Fruit fly (Drosophila melanogaster): Measurements from ENCODE around the gene CG14346.

The CG14346 gene

dm6 chr2L:1361771-1362632 lies 5.8 kb upstream of the CG14346 start, which contains the start of gene NLaz:
NLaz (minus strand) TSS chr2L:1361821.
- peak in 1 of 2 experiments; percentile 66 for TF ChIP-seq foxo (GFP tag; optimal IDR thresholded peaks at IDR 0.05)
- no peak for TF ChIP-seq Rel (GFP tag; optimal IDR thresholded peaks at IDR 0.05)
- no peak for TF ChIP-seq Rel (tag; optimal IDR thresholded peaks at IDR 0.05)
- peak; percentile 32 for TF ChIP-seq OdsH (GFP tag; optimal IDR thresholded peaks at IDR 0.05)
- TF ChIP-seq Hnf4 (GFP tag; optimal IDR thresholded peaks at IDR 0.05), result peak; percentile 0
- TF ChIP-seq Vsx2 (GFP tag; optimal IDR thresholded peaks at IDR 0.05; ENCODE audit: partially characterized antibody), result no peak
- TF ChIP-seq jim (GFP tag; optimal IDR thresholded peaks at IDR 0.05), result peak; percentile 6
- TF ChIP-seq ey (GFP tag; optimal IDR thresholded peaks at IDR 0.05), result peak; percentile 25
- no peak for TF ChIP-seq dl (GFP tag; optimal IDR thresholded peaks at IDR 0.05; ENCODE audit: insufficient read depth in 1 of 2, partially characterized antibody in 2 of 2)
- TF ChIP-seq rgr (GFP tag; optimal IDR thresholded peaks at IDR 0.05), result peak; percentile 67
- TF ChIP-seq Hr83 (GFP tag; optimal IDR thresholded peaks at IDR 0.05; ENCODE audit: poor library complexity, severe bottlenecking), result peak; percentile 84
- TF ChIP-seq Dfd (GFP tag; optimal IDR thresholded peaks at IDR 0.05), result no peak
- TF ChIP-seq Sp1 (GFP tag; optimal IDR thresholded peaks at IDR 0.05), result no peak
- TF ChIP-seq HLH106 (tag; optimal IDR thresholded peaks at IDR 0.05), result peak; percentile 6
- no peak for TF ChIP-seq fru (GFP tag; optimal IDR thresholded peaks at IDR 0.05)
- peak; percentile 34 for TF ChIP-seq h (GFP tag; optimal IDR thresholded peaks at IDR 0.05)
- no peak for TF ChIP-seq lola (GFP tag; optimal IDR thresholded peaks at IDR 0.05)
- TF ChIP-seq woc (GFP tag; optimal IDR thresholded peaks at IDR 0.05), result no peak
- no peak for TF ChIP-seq usp (GFP tag; optimal IDR thresholded peaks at IDR 0.05)
- no peak for TF ChIP-seq Myc (optimal IDR thresholded peaks at IDR 0.05)
- TF ChIP-seq GATAd (GFP tag; optimal IDR thresholded peaks at IDR 0.05), result no peak
- peak; percentile 11 for TF ChIP-seq sv (GFP tag; optimal IDR thresholded peaks at IDR 0.05)
- no peak for TF ChIP-seq Abd-B (GFP tag; optimal IDR thresholded peaks at IDR 0.05)
- TF ChIP-seq brk (GFP tag; optimal IDR thresholded peaks at IDR 0.05), result no peak
- no peak for TF ChIP-seq Dif (GFP tag; optimal IDR thresholded peaks at IDR 0.05; ENCODE audit: partially characterized antibody)
- TF ChIP-seq pan (optimal IDR thresholded peaks at IDR 0.05), result no peak
- TF ChIP-seq sage (GFP tag; optimal IDR thresholded peaks at IDR 0.05), result no peak
- TF ChIP-seq N (GFP tag; optimal IDR thresholded peaks at IDR 0.05), result no peak
- TF ChIP-seq psq (GFP tag; optimal IDR thresholded peaks at IDR 0.05), result no peak
- TF ChIP-seq Mio (GFP tag; optimal IDR thresholded peaks at IDR 0.05), result no peak
- no peak for TF ChIP-seq Hr78 (GFP tag; optimal IDR thresholded peaks at IDR 0.05)

dm6 chr2L:1365037-1365436 lies 2.8 kb upstream of the CG14346 start:
- TF ChIP-seq Dfd (GFP tag; optimal IDR thresholded peaks at IDR 0.05) (peak; percentile 88), Abd-B (GFP tag; optimal IDR thresholded peaks at IDR 0.05) (no peak), Sp1 (GFP tag; optimal IDR thresholded peaks at IDR 0.05) (no peak), Vsx2 (GFP tag; optimal IDR thresholded peaks at IDR 0.05; ENCODE audit: partially characterized antibody) (no peak), Hr78 (GFP tag; optimal IDR thresholded peaks at IDR 0.05) (no peak), Dif (GFP tag; optimal IDR thresholded peaks at IDR 0.05; ENCODE audit: partially characterized antibody) (no peak), fru (GFP tag; optimal IDR thresholded peaks at IDR 0.05) (no peak), pan (optimal IDR thresholded peaks at IDR 0.05) (no peak)

- TF ChIP-seq foxo (GFP tag; optimal IDR thresholded peaks at IDR 0.05) (peak in 1 of 2 experiments; percentile 4), OdsH (GFP tag; optimal IDR thresholded peaks at IDR 0.05) (no peak)
Observed at dm6 chr2L:1377635-1378034, 9.8 kb downstream of the CG14346 start.

dm6 chr2L:1386512-1386911 lies 18.7 kb downstream of the CG14346 start:
- TF ChIP-seq rgr (GFP tag; optimal IDR thresholded peaks at IDR 0.05) (no peak), Hr83 (GFP tag; optimal IDR thresholded peaks at IDR 0.05; ENCODE audit: poor library complexity, severe bottlenecking) (no peak), tai (GFP tag; optimal IDR thresholded peaks at IDR 0.05) (no peak), sage (GFP tag; optimal IDR thresholded peaks at IDR 0.05) (no peak), Hr78 (GFP tag; optimal IDR thresholded peaks at IDR 0.05) (no peak), pan (optimal IDR thresholded peaks at IDR 0.05) (no peak), fru (GFP tag; optimal IDR thresholded peaks at IDR 0.05) (no peak), jim (GFP tag; optimal IDR thresholded peaks at IDR 0.05) (no peak), N (GFP tag; optimal IDR thresholded peaks at IDR 0.05) (no peak), ey (GFP tag; optimal IDR thresholded peaks at IDR 0.05) (no peak), CG9705 (GFP tag; optimal IDR thresholded peaks at IDR 0.05) (no peak), lola (GFP tag; optimal IDR thresholded peaks at IDR 0.05) (no peak), HLH106 (tag; optimal IDR thresholded peaks at IDR 0.05) (no peak), h (GFP tag; optimal IDR thresholded peaks at IDR 0.05) (no peak), dsf (GFP tag; optimal IDR thresholded peaks at IDR 0.05; ENCODE audit: borderline replicate concordance) (no peak), Dif (GFP tag; optimal IDR thresholded peaks at IDR 0.05; ENCODE audit: partially characterized antibody) (no peak), Rel (GFP tag; optimal IDR thresholded peaks at IDR 0.05) (no peak), Rel (tag; optimal IDR thresholded peaks at IDR 0.05) (no peak)

All from whole organism, wandering third instar larva.